Fruit fly (Drosophila melanogaster) whole organism, embryonic: Measurements from ENCODE around the gene Zir.

Source experiments
- CG10267 ChIP-seq: fragments of 200-800 bp; sonication (Bioruptor generic); optimal IDR thresholded peaks from 2 replicates; lab custom pipeline; 2018; ENCODE audit warnings: missing biosample characterization, mild to moderate bottlenecking, missing genetic modification characterization, moderate library complexity
- CG1832 ChIP-seq: fragments of 200-800 bp; sonication (Bioruptor generic); optimal IDR thresholded peaks from 2 replicates; lab custom pipeline; 2017; ENCODE audit warnings: missing biosample characterization, mild to moderate bottlenecking, missing genetic modification characterization, inconsistent platforms
- CG2116 ChIP-seq: fragments of 200-800 bp; sonication (Bioruptor generic); optimal IDR thresholded peaks from 3 replicates; lab custom pipeline; 2018; ENCODE audit warnings: missing biosample characterization, mild to moderate bottlenecking, missing genetic modification characterization
- CG3847 ChIP-seq: fragments of 200-800 bp; sonication (Bioruptor generic); IDR thresholded peaks from 2 replicates; pipeline ENCODE4 v1.3.6; 2022; ENCODE audit warnings: missing biosample characterization, missing genetic modification characterization
- CG7372 ChIP-seq: fragments of 200-800 bp; sonication (Bioruptor generic); IDR thresholded peaks from 2 replicates; pipeline ENCODE4 v1.3.6; 2022; ENCODE audit warnings: missing biosample characterization, missing genetic modification characterization
- Hr39 ChIP-seq: fragments of >200 bp; optimal IDR thresholded peaks from 2 replicates; lab custom pipeline; 2017
- Lim3 ChIP-seq: fragments of 200-800 bp; sonication (Bioruptor generic); IDR thresholded peaks from 2 replicates; pipeline ENCODE4 v1.3.6; 2022; ENCODE audit warnings: missing biosample characterization, missing genetic modification characterization
- PHDP ChIP-seq: fragments of 200-800 bp; sonication (Bioruptor generic); optimal IDR thresholded peaks from 3 replicates; lab custom pipeline; 2018; ENCODE audit warnings: missing biosample characterization, mild to moderate bottlenecking, missing genetic modification characterization, moderate library complexity

DNA sequence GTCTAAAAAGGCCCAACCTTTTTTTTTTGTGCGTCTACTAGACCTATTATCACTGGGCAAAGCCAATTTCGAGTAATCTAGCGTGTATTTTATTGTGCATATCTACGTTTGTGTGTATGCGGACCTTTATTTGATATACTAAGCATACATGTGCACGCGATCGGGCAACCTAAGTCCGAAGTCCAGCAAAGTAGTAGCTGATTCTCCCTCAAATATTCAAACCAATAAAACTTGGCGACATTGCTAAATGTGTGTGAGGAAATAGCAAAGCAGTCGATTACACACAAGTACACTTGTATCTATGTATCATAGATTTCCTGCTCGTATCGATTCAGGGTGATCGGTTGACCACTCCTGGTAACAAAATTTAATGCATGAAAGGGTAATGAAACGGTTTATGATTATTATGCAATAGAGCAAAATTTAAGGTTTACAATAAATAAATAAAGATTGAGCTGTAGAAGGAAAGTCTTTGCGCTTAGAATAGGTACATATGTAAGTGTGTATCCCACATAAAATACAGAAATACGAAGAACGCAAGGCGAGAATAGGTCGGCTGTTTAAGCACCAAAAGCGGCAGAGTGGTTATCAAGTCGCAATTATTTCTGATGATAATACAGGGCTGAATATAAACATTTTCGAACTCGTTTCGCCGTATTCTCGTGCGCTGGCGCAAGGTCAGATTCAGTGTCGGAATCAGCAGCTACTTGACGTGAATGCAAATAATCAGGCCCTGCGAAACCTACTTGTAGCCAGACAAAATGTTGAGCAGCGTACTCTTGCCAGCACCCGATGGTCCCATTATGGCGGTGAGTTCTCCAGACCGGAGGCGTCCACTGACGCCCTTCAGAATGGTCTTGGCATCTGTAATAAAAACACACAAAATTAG lies 31.1 kb downstream of the Zir start:
- TF ChIP-seq CG1832 (GFP tag; lab: Kevin White, UChicago) (no peak), CG7372 (GFP tag; lab: Robert Waterston, UW) (no peak), CG3847 (no peak), CG10267 (tag; lab: Kevin White, UChicago) (no peak), PHDP (tag; lab: Kevin White, UChicago) (no peak), CG2116 (GFP tag; lab: Kevin White, UChicago) (no peak), Lim3 (GFP tag; lab: Robert Waterston, UW) (no peak), Hr39 (no peak)
